Fruit fly (Drosophila melanogaster) whole organism: Measurements from ENCODE around the gene CG33494.

Experiments
- psq ChIP-seq: fragments of >200 bp; optimal IDR thresholded peaks from 2 replicates; lab custom pipeline; 2017
- usp ChIP-seq: fragments of >200 bp; optimal IDR thresholded peaks from 2 replicates; lab custom pipeline; 2017; ENCODE audit warnings: missing biosample characterization, missing genetic modification characterization, mixed read lengths

dm6 chr3R:25453150-25453680 lies 41.7 kb downstream of the CG33494 start:
- TF ChIP-seq psq (lab: Kevin White, UChicago): no peak
- no peak for TF ChIP-seq usp (GFP tag; lab: Kevin White, UChicago)
